Worm (Caenorhabditis elegans) whole organism, L4/young adult: ENCODE results near the gene K01A11.3.

Experiments used
- W03F9.2 ChIP-seq: fragments of 150-350 bp; optimal IDR thresholded peaks from 2 replicates; lab custom pipeline; 2014; ENCODE audit warnings: missing biosample characterization, missing genetic modification characterization
- dao-5 ChIP-seq: sonication (generic microtip); optimal IDR thresholded peaks from 2 replicates; lab custom pipeline; 2016; ENCODE audit warnings: missing genotype, missing genetic modification characterization, moderate library complexity, missing compliant biosample characterization
- him-1 ChIP-seq: sonication (generic microtip); optimal IDR thresholded peaks from 2 replicates; lab custom pipeline; 2016; ENCODE audit warnings: missing genotype, missing genetic modification reagents, missing genetic modification characterization, missing compliant biosample characterization

DNA sequence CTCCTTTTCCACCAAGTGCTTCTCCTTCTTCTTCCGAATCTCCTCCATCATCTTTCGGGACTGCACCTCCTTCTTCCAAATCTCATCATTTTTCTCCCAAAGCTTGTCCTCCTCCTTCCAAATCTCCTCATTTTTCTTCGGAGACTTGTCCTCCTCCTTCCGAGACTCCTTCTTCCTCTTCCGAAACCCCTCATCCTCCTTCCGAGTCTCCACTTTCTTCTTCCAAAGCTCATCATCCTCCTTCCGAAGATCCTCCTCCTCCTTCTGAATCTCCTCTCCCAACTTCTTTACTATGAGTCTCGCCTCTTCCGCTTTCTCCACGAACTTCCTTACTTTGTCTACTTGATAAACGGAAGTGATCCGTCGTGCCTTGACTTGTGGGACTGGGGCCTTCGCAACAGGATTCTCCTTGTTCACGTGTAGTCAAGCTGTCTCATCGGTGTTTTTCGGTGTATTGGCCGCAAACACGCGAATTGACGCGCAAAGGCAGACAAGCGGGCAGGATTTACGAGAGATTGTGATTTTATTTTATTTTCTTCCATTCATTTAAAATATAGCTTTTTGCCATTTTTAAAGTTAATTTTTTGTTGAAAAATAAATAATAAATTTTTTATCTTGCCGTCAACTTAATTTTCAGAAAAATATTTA lies at the start of gene K01A11.3, which contains the start of gene C34C12.12:
- TF ChIP-seq dao-5 (tag; lab: Kevin White, UChicago) (no peak), W03F9.2 (tag; lab: Kevin White, UChicago) (no peak), him-1 (tag; lab: Kevin White, UChicago) (no peak)
